Worm (Caenorhabditis elegans) whole organism, midembryonic: Measurements from ENCODE around the gene utx-1.
"Not testable (repeated sequence)": the region's sequence is repeated elsewhere in the genome, so short reads cannot be mapped to it uniquely, and the experiment has no call there.

ENCODE experiments used
- T22C8.4 ChIP-seq: fragments of 200-800 bp; sonication (Bioruptor generic); IDR thresholded peaks from 2 replicates; pipeline ENCODE4 v1.3.6; 2022; ENCODE audit warnings: missing genetic modification characterization, missing compliant biosample characterization
- cog-1 ChIP-seq: sonication (generic microtip); optimal IDR thresholded peaks from 2 replicates; lab custom pipeline; 2016; ENCODE audit warnings: missing genetic modification characterization, missing compliant biosample characterization
- flt-1 ChIP-seq: fragments of 200-800 bp; sonication (Bioruptor generic); IDR thresholded peaks from 2 replicates; pipeline ENCODE4 v1.3.6; 2022; ENCODE audit warnings: missing genetic modification characterization, missing compliant biosample characterization
- klf-2 ChIP-seq: fragments of 200-800 bp; sonication (Bioruptor generic); conservative IDR thresholded peaks from 2 replicates; pipeline ENCODE4 v1.3.6; 2022; ENCODE audit warnings: missing genetic modification reagents, missing genetic modification characterization, missing compliant biosample characterization
- ref-1 ChIP-seq: fragments of 200-800 bp; sonication (Bioruptor generic); conservative IDR thresholded peaks from 2 replicates; pipeline ENCODE4 v1.3.6; 2022; ENCODE audit warnings: missing genetic modification reagents, missing genetic modification characterization, missing compliant biosample characterization
- tab-1 ChIP-seq: fragments of 200-800 bp; sonication (Bioruptor generic); IDR thresholded peaks from 2 replicates; pipeline ENCODE4 v1.3.6; 2022; ENCODE audit warnings: missing genetic modification characterization, missing compliant biosample characterization
- ztf-23 ChIP-seq: fragments of 200-800 bp; sonication (Bioruptor generic); IDR thresholded peaks from 2 replicates; pipeline ENCODE4 v1.3.6; 2022; ENCODE audit warnings: missing genetic modification reagents, missing genetic modification characterization, missing compliant biosample characterization
- ztf-29 ChIP-seq: fragments of 200-800 bp; sonication (Bioruptor generic); IDR thresholded peaks from 2 replicates; pipeline ENCODE4 v1.3.6; 2022; ENCODE audit warnings: missing genetic modification reagents, missing genetic modification characterization, missing compliant biosample characterization

ce11 chrX:8535006-8535405 is 21.9 kb upstream of the utx-1 start, which contains the start of gene nspc-1:
- not testable (repeated sequence) for TF ChIP-seq cog-1 (tag; lab: Kevin White, UChicago); ref-1; ztf-29 (GFP tag; lab: Robert Waterston, UW); tab-1 (GFP tag; lab: Robert Waterston, UW); flt-1 (GFP tag; lab: Robert Waterston, UW); ztf-23 (GFP tag; lab: Robert Waterston, UW); T22C8.4 (GFP tag; lab: Robert Waterston, UW); klf-2 (GFP tag; lab: Robert Waterston, UW)
